Worm (Caenorhabditis elegans): Measurements from ENCODE around the gene cutl-2.
A peak's percentile ranks its signal among the peaks of the same experiment; 100 is the strongest.

Gene cutl-2

ce11 chrII:9746069-9746468, 21.6 kb upstream of the cutl-2 start, which contains the start of the genes Y53C12B.1 and nos-3 (continued):
- TF ChIP-seq hmg-1.2 (GFP tag; IDR thresholded peaks at IDR 0.05) (peak; percentile 40; the same call in 1 of the 2 replicates), K11D2.4 (GFP tag; IDR thresholded peaks at IDR 0.05) (no peak), hmg-20 (GFP tag; IDR thresholded peaks at IDR 0.05) (no peak), ZK185.1 (tag; optimal IDR thresholded peaks at IDR 0.05; ENCODE audit: poor library complexity, severe bottlenecking) (peak; percentile 46), C06A6.2 (GFP tag; conservative IDR thresholded peaks at IDR 0.05) (no peak), unc-62 (GFP tag; optimal IDR thresholded peaks at IDR 0.05) (no peak), zim-3 (tag; optimal IDR thresholded peaks at IDR 0.05) (no peak), snpc-1.3 (tag; optimal IDR thresholded peaks at IDR 0.05; ENCODE audit: insufficient read depth) (peak; percentile 65), attf-5 (GFP tag; optimal IDR thresholded peaks at IDR 0.05) (peak; percentile 50), dpff-1 (tag; optimal IDR thresholded peaks at IDR 0.05) (no peak), tbp1 (GFP tag; optimal IDR thresholded peaks at IDR 0.05) (peak; percentile 46), Y53G8AR.9 (GFP tag; conservative IDR thresholded peaks at IDR 0.05) (no peak), nfyb-1 (GFP tag; IDR thresholded peaks at IDR 0.05) (no peak), F33H1.4 (GFP tag; IDR thresholded peaks at IDR 0.05) (peak; percentile 96), nhr-179 (tag; optimal IDR thresholded peaks at IDR 0.05) (no peak), ceh-40 (GFP tag; IDR thresholded peaks at IDR 0.05) (no peak), pha-4 (tag; optimal IDR thresholded peaks at IDR 0.05) (peak; percentile 6), cebp-1 (GFP tag; IDR thresholded peaks at IDR 0.05) (no peak), cebp-1 (tag; optimal IDR thresholded peaks at IDR 0.05) (peak; percentile 39), hlh-26 (GFP tag; conservative IDR thresholded peaks at IDR 0.05) (no peak), lin-35 (GFP tag; optimal IDR thresholded peaks at IDR 0.05) (peak in 2 of 3 experiments; percentile 2 to 51), F10E7.11 (tag; optimal IDR thresholded peaks at IDR 0.05) (no peak), Y95B8A.8 (GFP tag; IDR thresholded peaks at IDR 0.05) (no peak), lin-26 (GFP tag; IDR thresholded peaks at IDR 0.05) (no peak), mxl-1 (tag; optimal IDR thresholded peaks at IDR 0.05) (no peak), F49E8.2 (tag; optimal IDR thresholded peaks at IDR 0.05; ENCODE audit: insufficient read depth) (peak; percentile 62), ztf-3 (GFP tag; optimal IDR thresholded peaks at IDR 0.05) (no peak)

- TF ChIP-seq ceh-79 (tag; optimal IDR thresholded peaks at IDR 0.05), result no peak
- TF ChIP-seq ama-1 (optimal IDR thresholded peaks at IDR 0.05), result no peak
- TF ChIP-seq ama-1 (GFP tag; optimal IDR thresholded peaks at IDR 0.05), result peak in 1 of 2 experiments; percentile 14
- peak; percentile 41; the same call in 1 of the 2 replicates for TF ChIP-seq madf-6 (GFP tag; IDR thresholded peaks at IDR 0.05)
Observed at ce11 chrII:9742784-9743183, 18.3 kb upstream of the cutl-2 start, which contains the start of gene pno-1. pno-1 (minus strand) TSS chrII:9742884.

ce11 chrII:9741400-9741799, 16.9 kb upstream of the cutl-2 start:
- no peak for TF ChIP-seq F37B4.10 (GFP tag; IDR thresholded peaks at IDR 0.05)
- peak; percentile 22 for TF ChIP-seq atf-7 (tag; optimal IDR thresholded peaks at IDR 0.05)
- peak; percentile 2 for TF ChIP-seq ztf-22 (GFP tag; optimal IDR thresholded peaks at IDR 0.05)
- TF ChIP-seq xnd-1 (tag; optimal IDR thresholded peaks at IDR 0.05), result no peak
- peak; percentile 97 for TF ChIP-seq unc-62 (GFP tag; optimal IDR thresholded peaks at IDR 0.05)
- 0 out of 2 replicates have a peak, but pooled peaks have one; percentile 17 for TF ChIP-seq let-526 (GFP tag; IDR thresholded peaks at IDR 0.05)
- no peak for TF ChIP-seq B0336.3 (GFP tag; IDR thresholded peaks at IDR 0.05)
- peak; percentile 2 for TF ChIP-seq madf-10 (tag; optimal IDR thresholded peaks at IDR 0.05)
- TF ChIP-seq tbp1 (GFP tag; optimal IDR thresholded peaks at IDR 0.05), result peak; percentile 33
- TF ChIP-seq tlf-1 (GFP tag; optimal IDR thresholded peaks at IDR 0.05), result peak; percentile 41
- peak; percentile 63 for TF ChIP-seq nhr-80 (tag; optimal IDR thresholded peaks at IDR 0.05)
- TF ChIP-seq lin-54 (GFP tag; optimal IDR thresholded peaks at IDR 0.05), result peak; percentile 6
- peak; percentile 28; the same call in 1 of the 2 replicates for TF ChIP-seq nfyb-1 (GFP tag; IDR thresholded peaks at IDR 0.05)
- peak; percentile 78 to 88 for TF ChIP-seq let-607 (tag; optimal IDR thresholded peaks at IDR 0.05)
- TF ChIP-seq B0019.2 (GFP tag; conservative IDR thresholded peaks at IDR 0.05), result no peak

All from whole organism, young adult.